Worm (Caenorhabditis elegans): ENCODE measurements around the gene C06E7.88.

DNA sequence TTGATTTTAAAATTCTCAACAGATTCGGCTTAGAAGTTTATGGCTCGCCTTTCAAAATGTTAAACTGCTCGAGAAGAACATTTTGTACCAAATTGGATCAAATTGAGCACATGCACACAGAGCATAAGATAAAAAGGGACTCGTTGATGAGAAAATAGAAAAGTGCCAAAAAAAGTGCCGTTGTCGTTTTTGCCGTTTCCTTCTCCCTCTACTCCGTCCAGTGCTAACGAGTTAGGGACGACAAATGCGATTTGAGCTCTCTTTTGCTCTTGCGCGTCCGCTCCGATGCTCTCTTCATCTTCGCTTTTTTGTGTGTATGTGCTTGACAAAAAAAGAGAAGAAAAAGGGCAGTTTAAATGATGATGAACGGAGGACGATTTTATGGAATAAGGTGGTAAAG lies 48.1 kb upstream of the C06E7.88 start:
- TF ChIP-seq sox-4 (tag; optimal IDR thresholded peaks at IDR 0.05) (no peak), syd-9 (tag; optimal IDR thresholded peaks at IDR 0.05) (no peak), fkh-10 (GFP tag; optimal IDR thresholded peaks at IDR 0.05) (no peak), ama-1 (optimal IDR thresholded peaks at IDR 0.05) (no peak), ceh-48 (tag; optimal IDR thresholded peaks at IDR 0.05) (no peak), ref-2 (tag; optimal IDR thresholded peaks at IDR 0.05) (no peak)
